Fruit fly (Drosophila melanogaster) whole organism: ENCODE results near the gene Npc2h.

Source experiments
- Dll ChIP-seq: fragments of >200 bp; optimal IDR thresholded peaks from 2 replicates; lab custom pipeline; 2017
- EcR ChIP-seq, 2 experiments: fragments of >200 bp; optimal IDR thresholded peaks; 2 replicates each; lab custom pipeline; 2017; ENCODE audit warnings: missing biosample characterization in 2 of 2, missing genetic modification characterization in 2 of 2, missing genetic modification reagents in 2 of 2
- psq ChIP-seq: fragments of >200 bp; optimal IDR thresholded peaks from 2 replicates; lab custom pipeline; 2017

dm6 chr3R:30767556-30767955 lies 21.5 kb upstream of the Npc2h start:
- no peak for TF ChIP-seq psq (lab: Kevin White, UChicago)
- TF ChIP-seq EcR (GFP tag; optimal IDR thresholded peaks at IDR 0.05; lab: Kevin White, UChicago): no peak
- TF ChIP-seq Dll (lab: Kevin White, UChicago): no peak
